Worm (Caenorhabditis elegans) whole organism, L1 larva: ENCODE data around the gene R05D3.9.

Source experiments
- C16A3.4 ChIP-seq: fragments of 150-350 bp; optimal IDR thresholded peaks from 2 replicates; lab custom pipeline; 2014; ENCODE audit warnings: missing biosample characterization, missing genetic modification characterization
- Y116A8C.19 ChIP-seq: sonication (generic microtip); optimal IDR thresholded peaks from 2 replicates; lab custom pipeline; 2016; ENCODE audit warnings: missing compliant biosample characterization, missing genetic modification characterization, borderline replicate concordance
- alr-1 ChIP-seq: fragments of 200-800 bp; sonication (Bioruptor generic); optimal IDR thresholded peaks from 2 replicates; lab custom pipeline; 2018; ENCODE audit warnings: borderline replicate concordance, mild to moderate bottlenecking, missing genetic modification characterization, missing compliant biosample characterization
- ceh-63 ChIP-seq: fragments of 200-800 bp; sonication (Bioruptor generic); optimal IDR thresholded peaks from 2 replicates; lab custom pipeline; 2018; ENCODE audit warnings: mild to moderate bottlenecking, missing genetic modification characterization, missing compliant biosample characterization
- ceh-82 ChIP-seq, 3 experiments: fragments of 150-350 bp in 1 of 3; sonication (generic microtip) in 2 of 3; optimal IDR thresholded peaks; 2 replicates each; lab custom pipeline; 2014 to 2017; ENCODE audit warnings: missing biosample characterization in 3 of 3, missing genetic modification characterization in 3 of 3
- ces-1 ChIP-seq: fragments of 150-350 bp; optimal IDR thresholded peaks from 2 replicates; lab custom pipeline; 2014; ENCODE audit warnings: missing biosample characterization, missing genetic modification reagents, missing genetic modification characterization
- dsc-1 ChIP-seq: sonication (generic microtip); optimal IDR thresholded peaks from 2 replicates; lab custom pipeline; 2016; ENCODE audit warnings: mild to moderate bottlenecking, missing genetic modification characterization, missing compliant biosample characterization
- efl-1 ChIP-seq, 4 experiments: fragments of 150-350 bp; optimal IDR thresholded peaks in 3 of 4; peaks in 1 of 4; 1 replicate in 1 of 4; 2 replicates in 3 of 4; lab custom pipeline; 2014; ENCODE audit warnings: missing biosample characterization in 2 of 4, missing genetic modification characterization in 2 of 4, missing genetic modification reagents in 2 of 4
- egl-27 ChIP-seq, 2 experiments: fragments of 150-350 bp in 1 of 2; sonication (generic microtip); optimal IDR thresholded peaks; 3 replicates each; lab custom pipeline; 2017 to 2018; ENCODE audit warnings: missing biosample characterization in 2 of 2, missing genetic modification characterization in 2 of 2, missing genetic modification reagents in 2 of 2
- elt-3 ChIP-seq, 6 experiments: fragments of 150-350 bp in 1 of 6; sonication (generic microtip); optimal IDR thresholded peaks; 2 replicates each; lab custom pipeline; 2017 to 2018; ENCODE audit warnings: missing biosample characterization in 6 of 6, missing genetic modification characterization in 6 of 6, inconsistent platforms in 1 of 6
- ets-5 ChIP-seq: fragments of 200-800 bp; sonication (Bioruptor generic); IDR thresholded peaks from 2 replicates; pipeline ENCODE4 v1.3.6; 2022; ENCODE audit warnings: missing genetic modification characterization, missing compliant biosample characterization
- fkh-4 ChIP-seq: sonication (generic microtip); optimal IDR thresholded peaks from 2 replicates; lab custom pipeline; 2016; ENCODE audit warnings: missing compliant biosample characterization, missing genetic modification characterization, borderline replicate concordance
- fos-1 ChIP-seq: fragments of 150-350 bp; optimal IDR thresholded peaks from 2 replicates; lab custom pipeline; 2014; ENCODE audit warnings: missing biosample characterization, missing genetic modification characterization
- grh-1 ChIP-seq: fragments of 200-800 bp; sonication (Bioruptor generic); IDR thresholded peaks from 2 replicates; pipeline ENCODE4 v1.3.6; 2022; ENCODE audit warnings: missing genetic modification reagents, missing genetic modification characterization, missing compliant biosample characterization
- hlh-17 ChIP-seq: fragments of 200-800 bp; sonication (Bioruptor generic); optimal IDR thresholded peaks from 2 replicates; lab custom pipeline; 2018; ENCODE audit warnings: missing genetic modification characterization, mild to moderate bottlenecking, missing compliant biosample characterization, moderate library complexity, borderline replicate concordance
- irx-1 ChIP-seq: sonication (generic microtip); optimal IDR thresholded peaks from 2 replicates; lab custom pipeline; 2016; ENCODE audit warnings: missing genetic modification characterization, missing compliant biosample characterization
- lin-13 ChIP-seq: fragments of 150-350 bp; optimal IDR thresholded peaks from 2 replicates; lab custom pipeline; 2014; ENCODE audit warnings: missing biosample characterization, missing genetic modification reagents, missing genetic modification characterization
- lin-15B ChIP-seq: fragments of 150-350 bp; sonication (generic microtip); optimal IDR thresholded peaks from 3 replicates; lab custom pipeline; 2014; ENCODE audit warnings: missing biosample characterization, missing genetic modification characterization
- lin-35 ChIP-seq, 2 experiments: fragments of 150-350 bp; optimal IDR thresholded peaks; 2 replicates each; lab custom pipeline; 2014; ENCODE audit warnings: missing biosample characterization in 2 of 2, missing genetic modification characterization in 2 of 2, missing genetic modification reagents in 2 of 2
- lin-39 ChIP-seq: fragments of 150-350 bp; optimal IDR thresholded peaks from 2 replicates; lab custom pipeline; 2014; ENCODE audit warnings: missing biosample characterization, missing genetic modification reagents, missing genetic modification characterization
- lir-3 ChIP-seq: sonication (generic microtip); optimal IDR thresholded peaks from 2 replicates; lab custom pipeline; 2016; ENCODE audit warnings: mild to moderate bottlenecking, missing genetic modification characterization, moderate library complexity, missing compliant biosample characterization; ENCODE audit not compliant: poor library complexity
- mab-9 ChIP-seq: fragments of 200-800 bp; sonication (Bioruptor generic); IDR thresholded peaks from 2 replicates; pipeline ENCODE4 v1.3.6; 2022; ENCODE audit warnings: missing genetic modification reagents, missing genetic modification characterization, missing compliant biosample characterization
- mef-2 ChIP-seq: fragments of 150-350 bp; optimal IDR thresholded peaks from 2 replicates; lab custom pipeline; 2014; ENCODE audit warnings: missing biosample characterization, missing genetic modification characterization
- nhr-19 ChIP-seq: fragments of 200-800 bp; sonication (Bioruptor generic); conservative IDR thresholded peaks from 2 replicates; pipeline ENCODE4 v1.3.6; 2022; ENCODE audit warnings: missing genetic modification characterization, missing compliant biosample characterization
- nhr-237 ChIP-seq: fragments of 150-350 bp; optimal IDR thresholded peaks from 2 replicates; lab custom pipeline; 2014; ENCODE audit warnings: missing biosample characterization, missing genetic modification characterization
- nhr-28 ChIP-seq: fragments of 150-350 bp; optimal IDR thresholded peaks from 2 replicates; lab custom pipeline; 2014; ENCODE audit warnings: missing biosample characterization, missing genetic modification characterization
- nhr-47 ChIP-seq: sonication (generic microtip); optimal IDR thresholded peaks from 2 replicates; lab custom pipeline; 2016; ENCODE audit warnings: mild to moderate bottlenecking, missing genetic modification characterization, moderate library complexity, missing compliant biosample characterization
- nhr-85 ChIP-seq: sonication (generic microtip); peaks from one replicate; lab custom pipeline; 2016; ENCODE audit warnings: missing genetic modification characterization, inconsistent platforms, missing compliant biosample characterization
- nhr-90 ChIP-seq: sonication (generic microtip); optimal IDR thresholded peaks from 2 replicates; lab custom pipeline; 2016; ENCODE audit warnings: mild to moderate bottlenecking, missing genetic modification characterization, missing compliant biosample characterization; ENCODE audit not compliant: poor library complexity
- rnt-1 ChIP-seq: sonication (generic microtip); optimal IDR thresholded peaks from 2 replicates; lab custom pipeline; 2016; ENCODE audit warnings: mild to moderate bottlenecking, missing genetic modification characterization, moderate library complexity, missing compliant biosample characterization
- skn-1 ChIP-seq: fragments of 150-350 bp; optimal IDR thresholded peaks from 2 replicates; lab custom pipeline; 2014; ENCODE audit warnings: missing biosample characterization, missing genetic modification characterization
- snpc-4 ChIP-seq: fragments of 150-350 bp; optimal IDR thresholded peaks from 2 replicates; lab custom pipeline; 2014; ENCODE audit warnings: missing biosample characterization, missing genetic modification characterization
- snu-23 ChIP-seq: sonication (generic microtip); optimal IDR thresholded peaks from 2 replicates; lab custom pipeline; 2016; ENCODE audit warnings: missing genetic modification characterization, missing compliant biosample characterization
- sox-4 ChIP-seq: sonication (generic microtip); optimal IDR thresholded peaks from 2 replicates; lab custom pipeline; 2016; ENCODE audit warnings: missing genetic modification characterization, missing compliant biosample characterization
- sptf-1 ChIP-seq: fragments of 150-350 bp; optimal IDR thresholded peaks from 2 replicates; lab custom pipeline; 2014; ENCODE audit warnings: missing biosample characterization, missing genetic modification characterization
- sup-37 ChIP-seq: fragments of 200-800 bp; sonication (Bioruptor generic); optimal IDR thresholded peaks from 2 replicates; lab custom pipeline; 2018; ENCODE audit warnings: mild to moderate bottlenecking, missing genetic modification characterization, missing compliant biosample characterization
- swsn-7 ChIP-seq: sonication (generic microtip); optimal IDR thresholded peaks from 2 replicates; lab custom pipeline; 2016; ENCODE audit warnings: missing genetic modification characterization, missing compliant biosample characterization
- tbx-2 ChIP-seq: sonication (generic microtip); optimal IDR thresholded peaks from 2 replicates; lab custom pipeline; 2016; ENCODE audit warnings: missing genetic modification characterization, missing compliant biosample characterization
- unc-62 ChIP-seq: fragments of 150-350 bp; optimal IDR thresholded peaks from 2 replicates; lab custom pipeline; 2014; ENCODE audit warnings: missing biosample characterization, missing genetic modification reagents, missing genetic modification characterization
- unc-98 ChIP-seq: fragments of 200-800 bp; sonication (Bioruptor generic); IDR thresholded peaks from 2 replicates; pipeline ENCODE4 v1.3.6; 2022; ENCODE audit warnings: missing genetic modification characterization, missing compliant biosample characterization
- vab-15 ChIP-seq: sonication (generic microtip); optimal IDR thresholded peaks from 2 replicates; lab custom pipeline; 2017; ENCODE audit warnings: missing genotype, mild to moderate bottlenecking, missing genetic modification characterization, missing compliant biosample characterization
- zag-1 ChIP-seq: fragments of 150-350 bp; optimal IDR thresholded peaks from 2 replicates; lab custom pipeline; 2014; ENCODE audit warnings: missing biosample characterization, missing genetic modification characterization
- zip-4 ChIP-seq: fragments of 200-800 bp; sonication (Bioruptor generic); optimal IDR thresholded peaks from 2 replicates; lab custom pipeline; 2018; ENCODE audit warnings: mild to moderate bottlenecking, missing genetic modification characterization, moderate library complexity, missing compliant biosample characterization
- ztf-4 ChIP-seq: fragments of 150-350 bp; optimal IDR thresholded peaks from 2 replicates; lab custom pipeline; 2014; ENCODE audit warnings: missing biosample characterization, missing genetic modification characterization

The R05D3.9 gene

ce11 chrIII:8417192-8417967 is 48.9 kb upstream of the R05D3.9 start (continued):
- TF ChIP-seq nhr-90 (tag; lab: Kevin White, UChicago) (peak; percentile 87), unc-98 (GFP tag; lab: Robert Waterston, UW) (0 out of 2 replicates have a peak, but pooled peaks have one; percentile 16), nhr-237 (tag; lab: Kevin White, UChicago) (peak; percentile 88), sox-4 (peak; percentile 37), C16A3.4 (tag; lab: Kevin White, UChicago) (peak; percentile 84), rnt-1 (tag; lab: Kevin White, UChicago) (peak; percentile 84), zag-1 (tag; lab: Kevin White, UChicago) (peak; percentile 89), grh-1 (peak; percentile 75), mab-9 (GFP tag; lab: Robert Waterston, UW) (no peak; the same call in none of the 2 replicates), tbx-2 (peak; percentile 97), ces-1 (GFP tag; lab: Kevin White, UChicago) (no peak), ets-5 (GFP tag; lab: Robert Waterston, UW) (no peak), fos-1 (peak; percentile 89), zip-4 (GFP tag; lab: Kevin White, UChicago) (peak; percentile 81), sup-37 (GFP tag; lab: Kevin White, UChicago) (peak; percentile 80), unc-62 (GFP tag; lab: Kevin White, UChicago) (no peak), snu-23 (GFP tag; lab: Kevin White, UChicago) (peak; percentile 97), Y116A8C.19 (tag; lab: Kevin White, UChicago) (peak; percentile 47), nhr-19 (GFP tag; lab: Robert Waterston, UW) (peak; percentile 91), alr-1 (tag; lab: Kevin White, UChicago) (no peak), lin-35 (GFP tag; optimal IDR thresholded peaks at IDR 0.05; lab: Kevin White, UChicago) (peak; percentile 77 to 83), egl-27 (tag; optimal IDR thresholded peaks at IDR 0.05; lab: Kevin White, UChicago) (peak; percentile 32 to 77), swsn-7 (peak; percentile 96), irx-1 (tag; lab: Kevin White, UChicago) (peak; percentile 93), ztf-4 (tag; lab: Kevin White, UChicago) (peak; percentile 97), mef-2 (tag; lab: Kevin White, UChicago) (peak; percentile 40), nhr-28 (tag; lab: Kevin White, UChicago) (no peak), sptf-1 (no peak), lir-3 (tag; lab: Kevin White, UChicago) (peak; percentile 75), ceh-82 (tag; optimal IDR thresholded peaks at IDR 0.05; lab: Kevin White, UChicago) (peak; percentile 72 to 83 (median 79)), dsc-1 (tag; lab: Kevin White, UChicago) (peak; percentile 91), skn-1 (tag; lab: Kevin White, UChicago) (peak; percentile 83), lin-15B (peak; percentile 65), elt-3 (tag; optimal IDR thresholded peaks at IDR 0.05; lab: Kevin White, UChicago) (peak in 3 of 6 experiments; percentile 54 to 75 (median 62)), nhr-47 (tag; lab: Kevin White, UChicago) (peak; percentile 95), hlh-17 (GFP tag; lab: Kevin White, UChicago) (no peak), ceh-63 (GFP tag; lab: Kevin White, UChicago) (peak; percentile 49), snpc-4 (tag; lab: Kevin White, UChicago) (peak; percentile 64), lin-13 (GFP tag; lab: Kevin White, UChicago) (peak; percentile 92), fkh-4 (tag; lab: Kevin White, UChicago) (peak; percentile 79), efl-1 (optimal IDR thresholded peaks at IDR 0.05; lab: Kevin White, UChicago) (peak; percentile 85 to 87), efl-1 (GFP tag; optimal IDR thresholded peaks at IDR 0.05 in 1 of 2; lab: Kevin White, UChicago) (peak; percentile 53 to 95), nhr-85 (tag; lab: Kevin White, UChicago) (peak; percentile 95), lin-39 (tag; lab: Kevin White, UChicago) (peak; percentile 84), vab-15 (tag; lab: Kevin White, UChicago) (peak; percentile 51)
